Fruit fly (Drosophila melanogaster) whole organism: Measurements from ENCODE around the gene Art4.

Experiments used
- CG8478 ChIP-seq: fragments of >200 bp; optimal IDR thresholded peaks from 2 replicates; lab custom pipeline; 2018; ENCODE audit warnings: inconsistent platforms
- EcR ChIP-seq, 2 experiments: fragments of >200 bp; optimal IDR thresholded peaks; 2 replicates each; lab custom pipeline; 2017; ENCODE audit warnings: missing biosample characterization in 2 of 2, missing genetic modification characterization in 2 of 2, missing genetic modification reagents in 2 of 2
- psq ChIP-seq: fragments of >200 bp; optimal IDR thresholded peaks from 2 replicates; lab custom pipeline; 2017

dm6 chr3R:10025050-10025449, 39.2 kb upstream of the Art4 start, which contains the start of gene CG31407:
- TF ChIP-seq CG8478 (no peak), psq (lab: Kevin White, UChicago) (no peak), EcR (GFP tag; optimal IDR thresholded peaks at IDR 0.05; lab: Kevin White, UChicago) (no peak)
